Worm (Caenorhabditis elegans): Measurements from ENCODE around the gene T01C3.11.
"Not testable (repeated sequence)": the region's sequence is repeated elsewhere in the genome, so short reads cannot be mapped to it uniquely, and the experiment has no call there.

Gene T01C3.11

DNA sequence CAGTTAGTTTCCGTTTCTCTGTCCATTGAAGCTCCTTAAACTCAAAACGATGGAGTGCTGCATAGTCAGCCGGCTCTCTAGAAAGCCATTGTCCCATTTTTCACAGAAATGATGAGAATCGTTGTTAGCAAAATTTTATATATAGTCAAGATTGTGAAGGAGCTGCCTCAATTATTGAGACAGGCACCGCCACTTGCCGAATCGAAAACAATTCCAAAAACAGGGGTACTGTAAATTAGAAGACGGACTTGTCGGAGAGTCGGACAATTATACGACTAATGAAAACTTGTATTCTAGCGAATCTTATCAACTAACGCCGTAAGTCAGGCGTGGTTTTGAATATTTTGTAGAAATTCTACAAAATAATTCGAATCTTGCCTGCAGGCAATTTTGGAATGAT lies 20.9 kb downstream of the T01C3.11 start, which contains the start of gene F14H8.2:
Gene F14H8.2 (minus strand): TSS at position 101 of the 400 bp plus-strand sequence.
- TF ChIP-seq hlh-13 (GFP tag; optimal IDR thresholded peaks at IDR 0.05) (no peak), lin-11 (tag; optimal IDR thresholded peaks at IDR 0.05) (no peak), Y22D7AL.16 (tag; optimal IDR thresholded peaks at IDR 0.05) (no peak), K02D7.2 (tag; optimal IDR thresholded peaks at IDR 0.05) (no peak), nhr-232 (tag; optimal IDR thresholded peaks at IDR 0.05) (no peak), pha-2 (tag; optimal IDR thresholded peaks at IDR 0.05) (no peak), pat-9 (tag; optimal IDR thresholded peaks at IDR 0.05) (no peak), ceh-14 (tag; optimal IDR thresholded peaks at IDR 0.05) (no peak), npax-4 (tag; optimal IDR thresholded peaks at IDR 0.05) (no peak), tbx-2 (tag; optimal IDR thresholded peaks at IDR 0.05) (no peak), ceh-34 (tag; optimal IDR thresholded peaks at IDR 0.05) (no peak), ceh-48 (tag; optimal IDR thresholded peaks at IDR 0.05) (no peak), fkh-10 (GFP tag; optimal IDR thresholded peaks at IDR 0.05) (no peak), zip-5 (tag; optimal IDR thresholded peaks at IDR 0.05) (no peak), pqm-1 (tag; optimal IDR thresholded peaks at IDR 0.05) (no peak)

DNA sequence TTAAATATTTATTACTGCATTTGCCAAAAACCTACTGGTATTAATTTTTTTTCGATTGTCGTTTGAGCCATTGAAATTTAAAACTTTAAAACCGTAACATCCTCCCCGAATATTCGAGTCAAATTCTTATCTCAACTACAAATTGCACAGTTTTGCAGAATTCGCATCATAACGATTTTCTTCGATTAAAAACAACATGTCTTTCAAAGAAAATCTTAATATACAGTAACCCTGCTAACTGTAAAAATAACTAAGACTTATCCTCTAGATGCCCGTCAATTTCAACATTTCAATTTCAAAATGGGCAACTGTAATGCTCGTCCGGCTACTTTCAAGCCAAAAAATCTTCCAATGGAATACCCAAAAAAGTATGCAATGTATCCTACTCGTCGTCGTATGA lies 21.4 kb downstream of the T01C3.11 start, which contains the start of gene F14H8.5:
Gene F14H8.5 (plus strand): TSS at position 301 of the 400 bp plus-strand sequence.
- TF ChIP-seq pqm-1 (tag; optimal IDR thresholded peaks at IDR 0.05): no peak
- TF ChIP-seq ceh-34 (tag; optimal IDR thresholded peaks at IDR 0.05): no peak
- TF ChIP-seq fkh-10 (GFP tag; optimal IDR thresholded peaks at IDR 0.05): no peak
- TF ChIP-seq sox-2 (GFP tag; IDR thresholded peaks at IDR 0.05): no peak
- TF ChIP-seq ttx-3 (tag; optimal IDR thresholded peaks at IDR 0.05): no peak
- TF ChIP-seq K02D7.2 (tag; optimal IDR thresholded peaks at IDR 0.05): no peak

DNA sequence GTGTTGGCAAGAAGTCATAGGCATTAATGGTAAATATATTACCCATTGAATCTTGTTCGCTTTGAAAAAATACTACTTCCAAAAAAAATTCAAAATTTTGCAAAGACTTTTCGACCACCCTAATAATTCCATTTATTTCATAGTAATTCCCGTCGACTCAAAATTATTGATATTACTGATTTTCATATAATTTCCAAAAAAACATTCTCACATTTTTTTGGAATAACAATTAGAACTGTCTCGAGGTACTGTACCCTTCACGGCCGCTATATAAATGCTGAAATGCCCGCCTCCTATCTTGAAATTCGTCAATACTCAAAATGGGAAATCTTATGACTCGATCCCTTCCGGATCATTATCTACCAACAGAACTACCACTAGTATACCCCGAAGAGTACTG lies 24.2 kb downstream of the T01C3.11 start, which contains the start of gene F14H8.4:
Gene F14H8.4 (plus strand): TSS at position 301 of the 400 bp plus-strand sequence.
- TF ChIP-seq ceh-19 (GFP tag; optimal IDR thresholded peaks at IDR 0.05): no peak
- TF ChIP-seq ceh-6 (GFP tag; optimal IDR thresholded peaks at IDR 0.05): no peak
- TF ChIP-seq hlh-30 (tag; optimal IDR thresholded peaks at IDR 0.05; ENCODE audit: insufficient read depth): no peak
- TF ChIP-seq K09A11.1 (tag; optimal IDR thresholded peaks at IDR 0.05; ENCODE audit: insufficient read depth): no peak
- no peak for TF ChIP-seq T23F11.4 (GFP tag; optimal IDR thresholded peaks at IDR 0.05)
- TF ChIP-seq pag-3 (tag; optimal IDR thresholded peaks at IDR 0.05; ENCODE audit: borderline replicate concordance): no peak
- no peak for TF ChIP-seq sdc-2 (tag; optimal IDR thresholded peaks at IDR 0.05)
- TF ChIP-seq sox-2 (GFP tag; IDR thresholded peaks at IDR 0.05): no peak
- TF ChIP-seq pha-4 (tag; optimal IDR thresholded peaks at IDR 0.05): no peak
- no peak for TF ChIP-seq pqm-1 (tag; optimal IDR thresholded peaks at IDR 0.05)
- no peak for TF ChIP-seq pat-9 (tag; optimal IDR thresholded peaks at IDR 0.05)
- no peak for TF ChIP-seq odd-2 (tag; optimal IDR thresholded peaks at IDR 0.05)
- TF ChIP-seq ets-4 (tag; optimal IDR thresholded peaks at IDR 0.05): no peak
- TF ChIP-seq pros-1 (tag; optimal IDR thresholded peaks at IDR 0.05): no peak
- no peak for TF ChIP-seq Y22D7AL.16 (tag; optimal IDR thresholded peaks at IDR 0.05)
- TF ChIP-seq zip-5 (tag; optimal IDR thresholded peaks at IDR 0.05): no peak
- no peak for TF ChIP-seq ahr-1 (tag; optimal IDR thresholded peaks at IDR 0.05)

DNA sequence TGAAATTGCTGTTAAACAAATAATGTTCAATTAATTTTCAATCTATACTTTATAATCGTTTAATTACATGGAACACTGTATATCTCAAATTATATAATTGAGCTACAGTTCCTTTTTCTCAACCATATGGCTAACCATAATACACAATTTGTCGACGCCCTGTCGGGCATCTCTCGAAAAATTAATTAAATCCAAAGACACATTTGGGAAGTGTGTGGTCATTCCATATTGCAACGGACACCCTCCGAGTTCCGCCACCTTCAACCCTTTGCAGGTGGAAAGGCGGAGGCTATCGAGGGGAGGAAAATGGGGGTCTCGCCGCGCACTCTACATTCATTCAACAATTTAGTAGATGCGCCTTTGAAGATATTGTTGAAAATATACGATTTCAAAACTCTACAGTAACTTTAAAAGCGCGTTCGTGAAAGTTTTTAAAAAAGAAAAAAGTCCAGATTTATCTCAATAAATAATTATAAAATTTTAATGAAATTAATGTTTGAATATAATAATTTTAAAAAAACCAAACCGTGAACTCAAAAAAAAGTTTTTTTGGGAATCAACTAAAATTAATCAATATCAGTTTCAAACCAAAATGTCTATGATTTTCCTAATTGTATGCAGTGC lies 29.7 kb downstream of the T01C3.11 start, which contains the start of gene F14H8.8:
Gene F14H8.8 (plus strand): TSS at position 574 of the 624 bp plus-strand sequence.
- TF ChIP-seq ceh-48 (tag; optimal IDR thresholded peaks at IDR 0.05) (no peak), K02D7.2 (tag; optimal IDR thresholded peaks at IDR 0.05) (no peak)

DNA sequence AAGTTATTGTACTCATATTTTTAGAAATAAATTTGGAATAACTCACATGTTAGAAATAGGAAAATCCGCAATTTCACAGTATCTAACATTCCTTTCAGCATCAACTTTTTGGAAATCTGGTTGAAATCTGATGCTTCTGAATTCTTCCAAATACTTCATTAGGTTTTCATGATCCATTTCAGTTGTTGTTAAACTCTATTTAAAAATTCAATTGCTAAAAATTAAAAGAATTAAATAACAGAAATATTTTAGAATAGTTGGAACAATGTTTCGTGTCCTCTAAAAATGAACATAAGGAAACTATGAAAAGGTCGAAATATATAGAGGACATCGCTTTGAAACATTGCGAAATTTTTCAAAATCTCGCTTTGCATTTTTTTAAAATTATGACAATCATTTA lies 32.0 kb downstream of the T01C3.11 start, which contains the start of gene cng-1:
Gene cng-1 (minus strand): TSS at position 101 of the 400 bp plus-strand sequence.
- TF ChIP-seq ets-4, nhr-11, eyg-1 (tag; optimal IDR thresholded peaks at IDR 0.05): not testable (repeated sequence)

Data from whole organism, late embryonic.